Worm (Caenorhabditis elegans): ENCODE results near the gene ntc-1.

Gene ntc-1

ce11 chrX:4861413-4861812, 4.5 kb upstream of the ntc-1 start:
- TF ChIP-seq nhr-71 (tag; optimal IDR thresholded peaks at IDR 0.05) (peak; percentile 6), nhr-28 (tag; optimal IDR thresholded peaks at IDR 0.05) (no peak), ztf-11 (tag; optimal IDR thresholded peaks at IDR 0.05) (no peak), mef-2 (tag; optimal IDR thresholded peaks at IDR 0.05) (no peak), lin-39 (tag; optimal IDR thresholded peaks at IDR 0.05) (no peak), lsy-2 (tag; optimal IDR thresholded peaks at IDR 0.05) (peak in 1 of 2 experiments; percentile 16), fkh-8 (tag; optimal IDR thresholded peaks at IDR 0.05) (no peak), C04F5.9 (tag; optimal IDR thresholded peaks at IDR 0.05) (no peak), efl-3 (GFP tag; optimal IDR thresholded peaks at IDR 0.05) (no peak), nhr-237 (tag; optimal IDR thresholded peaks at IDR 0.05) (no peak), sox-4 (tag; optimal IDR thresholded peaks at IDR 0.05) (no peak), zag-1 (tag; optimal IDR thresholded peaks at IDR 0.05) (no peak), lin-35 (GFP tag; optimal IDR thresholded peaks at IDR 0.05) (no peak), nhr-20 (tag; optimal IDR thresholded peaks at IDR 0.05) (peak; percentile 27), nhr-90 (tag; optimal IDR thresholded peaks at IDR 0.05; ENCODE audit: poor library complexity) (peak; percentile 21), aly-2 (tag; optimal IDR thresholded peaks at IDR 0.05) (no peak), snpc-4 (tag; optimal IDR thresholded peaks at IDR 0.05) (no peak), unc-62 (GFP tag; optimal IDR thresholded peaks at IDR 0.05) (no peak), nhr-85 (tag) (peak; percentile 84), lin-14 (GFP tag; optimal IDR thresholded peaks at IDR 0.05) (peak; percentile 70), ztf-4 (tag; optimal IDR thresholded peaks at IDR 0.05) (no peak), blmp-1 (tag; optimal IDR thresholded peaks at IDR 0.05) (peak; percentile 86), pax-3 (tag; optimal IDR thresholded peaks at IDR 0.05) (no peak), lir-3 (tag; optimal IDR thresholded peaks at IDR 0.05; ENCODE audit: poor library complexity) (no peak), skn-1 (tag; optimal IDR thresholded peaks at IDR 0.05) (no peak), mep-1 (tag; optimal IDR thresholded peaks at IDR 0.05) (peak; percentile 42), elt-3 (tag; optimal IDR thresholded peaks at IDR 0.05) (peak in 2 of 6 experiments; percentile 42 to 44), snu-23 (GFP tag; optimal IDR thresholded peaks at IDR 0.05) (peak; percentile 0), fos-1 (tag; optimal IDR thresholded peaks at IDR 0.05) (no peak), nhr-11 (tag; optimal IDR thresholded peaks at IDR 0.05) (no peak)

ce11 chrX:4862062-4862461, 3.8 kb upstream of the ntc-1 start:
- no peak for TF ChIP-seq hlh-17 (GFP tag; optimal IDR thresholded peaks at IDR 0.05; ENCODE audit: borderline replicate concordance)
- TF ChIP-seq C04F5.9 (tag; optimal IDR thresholded peaks at IDR 0.05), result no peak
- no peak for TF ChIP-seq ama-1 (optimal IDR thresholded peaks at IDR 0.05)
- no peak for TF ChIP-seq nhr-77 (tag; optimal IDR thresholded peaks at IDR 0.05)
- TF ChIP-seq unc-30 (tag; optimal IDR thresholded peaks at IDR 0.05), result no peak
- no peak for TF ChIP-seq nhr-12 (tag; optimal IDR thresholded peaks at IDR 0.05)
- no peak for TF ChIP-seq Y116A8C.19 (tag; optimal IDR thresholded peaks at IDR 0.05; ENCODE audit: borderline replicate concordance)
- no peak for TF ChIP-seq nhr-71 (tag; optimal IDR thresholded peaks at IDR 0.05)
- no peak for TF ChIP-seq ceh-88 (GFP tag; IDR thresholded peaks at IDR 0.05)
- TF ChIP-seq ceh-82 (tag; optimal IDR thresholded peaks at IDR 0.05), result no peak
- no peak for TF ChIP-seq mef-2 (tag; optimal IDR thresholded peaks at IDR 0.05)
- no peak for TF ChIP-seq egl-27 (tag; optimal IDR thresholded peaks at IDR 0.05)
- no peak for TF ChIP-seq fkh-8 (tag; optimal IDR thresholded peaks at IDR 0.05)
- no peak for TF ChIP-seq swsn-7 (tag; optimal IDR thresholded peaks at IDR 0.05)
- TF ChIP-seq nhr-28 (tag; optimal IDR thresholded peaks at IDR 0.05), result no peak
- TF ChIP-seq skn-1 (tag; optimal IDR thresholded peaks at IDR 0.05), result no peak
- no peak for TF ChIP-seq C34B4.2 (tag; optimal IDR thresholded peaks at IDR 0.05)
- no peak for TF ChIP-seq isw-1 (GFP tag; IDR thresholded peaks at IDR 0.05)
- TF ChIP-seq nhr-85 (tag), result no peak

- TF ChIP-seq swsn-7 (tag; optimal IDR thresholded peaks at IDR 0.05), result no peak
- no peak for TF ChIP-seq efl-3 (GFP tag; optimal IDR thresholded peaks at IDR 0.05)
- no peak for TF ChIP-seq nhr-76 (tag; optimal IDR thresholded peaks at IDR 0.05)
- TF ChIP-seq nhr-77 (tag; optimal IDR thresholded peaks at IDR 0.05), result no peak
- no peak for TF ChIP-seq lin-35 (GFP tag; optimal IDR thresholded peaks at IDR 0.05)
- no peak for TF ChIP-seq ztf-4 (tag; optimal IDR thresholded peaks at IDR 0.05)
- TF ChIP-seq ets-5 (GFP tag; IDR thresholded peaks at IDR 0.05), result no peak
- no peak for TF ChIP-seq alr-1 (tag; optimal IDR thresholded peaks at IDR 0.05; ENCODE audit: borderline replicate concordance)
- no peak for TF ChIP-seq pag-3 (tag; optimal IDR thresholded peaks at IDR 0.05; ENCODE audit: borderline replicate concordance, insufficient read depth)
- no peak for TF ChIP-seq vab-15 (tag; optimal IDR thresholded peaks at IDR 0.05)
- no peak for TF ChIP-seq nhr-11 (tag; optimal IDR thresholded peaks at IDR 0.05)
- TF ChIP-seq nhr-19 (GFP tag; conservative IDR thresholded peaks at IDR 0.05), result no peak
- no peak for TF ChIP-seq egl-13 (tag; optimal IDR thresholded peaks at IDR 0.05)
- no peak for TF ChIP-seq lin-13 (GFP tag; optimal IDR thresholded peaks at IDR 0.05)
- no peak for TF ChIP-seq nhr-84 (tag; optimal IDR thresholded peaks at IDR 0.05)
- TF ChIP-seq zag-1 (tag; optimal IDR thresholded peaks at IDR 0.05), result no peak
- no peak for TF ChIP-seq ama-1 (optimal IDR thresholded peaks at IDR 0.05)
- TF ChIP-seq ceh-88 (GFP tag; IDR thresholded peaks at IDR 0.05), result no peak
Measured at ce11 chrX:4864214-4864613, 1.7 kb upstream of the ntc-1 start.
